Fruit fly (Drosophila melanogaster) whole organism, embryonic: ENCODE measurements around the gene Ufd4.

ENCODE experiments used
- ATbp ChIP-seq: fragments of 200-800 bp; sonication (Bioruptor generic); optimal IDR thresholded peaks from 2 replicates; lab custom pipeline; 2017; ENCODE audit warnings: missing biosample characterization, mild to moderate bottlenecking, missing genetic modification characterization, missing genetic modification reagents
- C15 ChIP-seq: fragments of 200-800 bp; sonication (Bioruptor generic); IDR thresholded peaks from 3 replicates; pipeline ENCODE4 v1.3.6; 2022; ENCODE audit warnings: missing biosample characterization, missing genetic modification characterization
- CG11398 ChIP-seq: fragments of 200-800 bp; sonication (Bioruptor generic); optimal IDR thresholded peaks from 2 replicates; lab custom pipeline; 2016; ENCODE audit warnings: missing biosample characterization, missing genetic modification characterization
- CG12104 ChIP-seq: fragments of 200-800 bp; sonication (Bioruptor generic); optimal IDR thresholded peaks from 3 replicates; lab custom pipeline; 2016; ENCODE audit warnings: missing biosample characterization, missing genetic modification characterization
- CG13894 ChIP-seq: fragments of 200-800 bp; sonication (Bioruptor generic); optimal IDR thresholded peaks from 3 replicates; lab custom pipeline; 2018; ENCODE audit warnings: missing biosample characterization, mild to moderate bottlenecking, missing genetic modification characterization, moderate library complexity
- CG15073 ChIP-seq: fragments of 200-800 bp; sonication (Bioruptor generic); optimal IDR thresholded peaks from 2 replicates; lab custom pipeline; 2016; ENCODE audit warnings: missing biosample characterization, missing genetic modification characterization
- CG15269 ChIP-seq: fragments of 200-800 bp; sonication (Bioruptor generic); optimal IDR thresholded peaks from 2 replicates; lab custom pipeline; 2018; ENCODE audit warnings: missing biosample characterization, mild to moderate bottlenecking, missing genetic modification characterization, moderate library complexity
- CG16779 ChIP-seq: fragments of 200-800 bp; sonication (Bioruptor generic); IDR thresholded peaks from 2 replicates; pipeline ENCODE4 v1.3.6; 2022; ENCODE audit warnings: missing biosample characterization, missing genetic modification characterization
- CG17802 ChIP-seq: fragments of 200-800 bp; sonication (Bioruptor generic); optimal IDR thresholded peaks from 2 replicates; lab custom pipeline; 2018; ENCODE audit warnings: missing biosample characterization, mild to moderate bottlenecking, missing genetic modification characterization, moderate library complexity
- CG18262 ChIP-seq: fragments of 200-800 bp; optimal IDR thresholded peaks from 3 replicates; lab custom pipeline; 2019; ENCODE audit warnings: missing biosample characterization, mild to moderate bottlenecking, missing genetic modification characterization, moderate library complexity
- CG18599 ChIP-seq: fragments of 200-800 bp; sonication (Bioruptor generic); optimal IDR thresholded peaks from 3 replicates; lab custom pipeline; 2017; ENCODE audit warnings: missing biosample characterization, missing genetic modification characterization, mild to moderate bottlenecking, moderate library complexity, missing genetic modification reagents
- CG2889 ChIP-seq: fragments of 200-800 bp; sonication (Bioruptor generic); IDR thresholded peaks from 3 replicates; pipeline ENCODE4 v1.3.6; 2022; ENCODE audit warnings: missing biosample characterization, missing genetic modification characterization
- CG3281 ChIP-seq: fragments of 200-800 bp; sonication (Bioruptor generic); optimal IDR thresholded peaks from 3 replicates; lab custom pipeline; 2017; ENCODE audit warnings: missing biosample characterization, mild to moderate bottlenecking, missing genetic modification characterization
- CG3847 ChIP-seq: fragments of 200-800 bp; sonication (Bioruptor generic); IDR thresholded peaks from 2 replicates; pipeline ENCODE4 v1.3.6; 2022; ENCODE audit warnings: missing biosample characterization, missing genetic modification characterization
- CG4282 ChIP-seq: fragments of 200-800 bp; sonication (Bioruptor generic); optimal IDR thresholded peaks from 2 replicates; lab custom pipeline; 2016; ENCODE audit warnings: missing biosample characterization, missing genetic modification characterization
- CG4404 ChIP-seq: fragments of 200-800 bp; sonication (Bioruptor generic); IDR thresholded peaks from 2 replicates; pipeline ENCODE4 v1.3.6; 2022; ENCODE audit warnings: missing biosample characterization, missing genetic modification characterization
- CG4424 ChIP-seq: fragments of 200-800 bp; sonication (Bioruptor generic); optimal IDR thresholded peaks from 3 replicates; lab custom pipeline; 2016; ENCODE audit warnings: missing biosample characterization, missing genetic modification characterization
- CG4707 ChIP-seq: fragments of 200-800 bp; sonication (Bioruptor generic); optimal IDR thresholded peaks from 2 replicates; lab custom pipeline; 2018; ENCODE audit warnings: missing biosample characterization, mild to moderate bottlenecking, missing genetic modification characterization, moderate library complexity
- CG6254 ChIP-seq: fragments of 200-800 bp; sonication (Bioruptor generic); optimal IDR thresholded peaks from 3 replicates; lab custom pipeline; 2017; ENCODE audit warnings: mild to moderate bottlenecking, missing biosample characterization, missing genetic modification reagents, missing genetic modification characterization
- CG7987 ChIP-seq: fragments of 200-800 bp; sonication (Bioruptor generic); optimal IDR thresholded peaks from 2 replicates; lab custom pipeline; 2018; ENCODE audit warnings: missing biosample characterization, mild to moderate bottlenecking, missing genetic modification characterization, moderate library complexity
- CG9727 ChIP-seq: fragments of 200-800 bp; sonication (Bioruptor generic); optimal IDR thresholded peaks from 3 replicates; lab custom pipeline; 2017; ENCODE audit warnings: missing biosample characterization, mild to moderate bottlenecking, missing genetic modification characterization
- D19B ChIP-seq: fragments of 200-800 bp; sonication (Bioruptor generic); optimal IDR thresholded peaks from 2 replicates; lab custom pipeline; 2017; ENCODE audit warnings: missing biosample characterization, mild to moderate bottlenecking, missing genetic modification characterization
- Dbx ChIP-seq: fragments of 200-800 bp; sonication (Bioruptor generic); IDR thresholded peaks from 3 replicates; pipeline ENCODE4 v1.3.6; 2022; ENCODE audit warnings: missing biosample characterization, missing genetic modification characterization
- Deaf1 ChIP-seq: fragments of 200-800 bp; optimal IDR thresholded peaks from 3 replicates; lab custom pipeline; 2019; ENCODE audit warnings: missing biosample characterization, mild to moderate bottlenecking, missing genetic modification characterization, moderate library complexity
- E2f1 ChIP-seq: fragments of 200-800 bp; sonication (Bioruptor generic); IDR thresholded peaks from 2 replicates; pipeline ENCODE4 v1.3.6; 2022; ENCODE audit warnings: missing biosample characterization, missing genetic modification characterization
- Fer2 ChIP-seq: fragments of 200-800 bp; sonication (Bioruptor generic); optimal IDR thresholded peaks from 2 replicates; lab custom pipeline; 2018; ENCODE audit warnings: missing biosample characterization, mild to moderate bottlenecking, missing genetic modification characterization, moderate library complexity
- Gug ChIP-seq: fragments of 200-800 bp; sonication (Bioruptor generic); IDR thresholded peaks from 4 replicates; pipeline ENCODE4 v1.3.6; 2022; ENCODE audit warnings: missing biosample characterization, missing genetic modification characterization
- HLH3B ChIP-seq: fragments of 200-800 bp; sonication (Bioruptor generic); IDR thresholded peaks from 2 replicates; pipeline ENCODE4 v1.3.6; 2022; ENCODE audit warnings: missing biosample characterization, missing genetic modification characterization
- HLH54F ChIP-seq: fragments of 200-800 bp; sonication (Bioruptor generic); optimal IDR thresholded peaks from 3 replicates; lab custom pipeline; 2016; ENCODE audit warnings: missing biosample characterization, missing genetic modification characterization
- Jarid2 ChIP-seq: fragments of 200-800 bp; sonication (Bioruptor generic); optimal IDR thresholded peaks from 3 replicates; lab custom pipeline; 2017; ENCODE audit warnings: mild to moderate bottlenecking, missing biosample characterization, missing genetic modification reagents, missing genetic modification characterization
- NfI ChIP-seq: fragments of 200-800 bp; sonication (Bioruptor generic); optimal IDR thresholded peaks from 3 replicates; lab custom pipeline; 2018; ENCODE audit warnings: missing biosample characterization, mild to moderate bottlenecking, missing genetic modification characterization, moderate library complexity
- Oli ChIP-seq: fragments of 200-800 bp; sonication (Bioruptor generic); optimal IDR thresholded peaks from 2 replicates; lab custom pipeline; 2018; ENCODE audit warnings: missing biosample characterization, mild to moderate bottlenecking, missing genetic modification characterization, moderate library complexity
- Ptx1 ChIP-seq: fragments of 200-800 bp; sonication (Bioruptor generic); IDR thresholded peaks from 2 replicates; pipeline ENCODE4 v1.3.6; 2022; ENCODE audit warnings: missing biosample characterization, missing genetic modification characterization
- Xrp1 ChIP-seq: fragments of 200-800 bp; sonication (Bioruptor generic); IDR thresholded peaks from 2 replicates; pipeline ENCODE4 v1.3.6; 2022; ENCODE audit warnings: missing biosample characterization, missing genetic modification characterization
- YL-1 ChIP-seq: fragments of 200-800 bp; sonication (Bioruptor generic); optimal IDR thresholded peaks from 3 replicates; lab custom pipeline; 2017; ENCODE audit warnings: missing biosample characterization, mild to moderate bottlenecking, missing genetic modification characterization
- btn ChIP-seq: fragments of 200-800 bp; sonication (Bioruptor generic); optimal IDR thresholded peaks from 2 replicates; lab custom pipeline; 2016; ENCODE audit warnings: missing biosample characterization, missing genetic modification characterization
- chif ChIP-seq, 2 experiments: fragments of 200-800 bp; sonication (Bioruptor generic); optimal IDR thresholded peaks; 3 replicates each; lab custom pipeline; 2016; ENCODE audit warnings: missing biosample characterization in 2 of 2, missing genetic modification characterization in 2 of 2
- dysf ChIP-seq: fragments of 200-800 bp; sonication (Bioruptor generic); IDR thresholded peaks from 3 replicates; pipeline ENCODE4 v1.3.6; 2022; ENCODE audit warnings: missing biosample characterization, missing genetic modification characterization
- emc ChIP-seq: fragments of 200-800 bp; sonication (Bioruptor generic); optimal IDR thresholded peaks from 2 replicates; lab custom pipeline; 2016; ENCODE audit warnings: missing biosample characterization, missing genetic modification characterization
- gt ChIP-seq: fragments of 200-800 bp; sonication (Bioruptor generic); IDR thresholded peaks from 2 replicates; pipeline ENCODE4 v1.3.6; 2022; ENCODE audit warnings: missing biosample characterization, missing genetic modification characterization
- klu ChIP-seq: fragments of 200-800 bp; sonication (Bioruptor generic); IDR thresholded peaks from 2 replicates; pipeline ENCODE4 v1.3.6; 2022; ENCODE audit warnings: missing biosample characterization, missing genetic modification characterization
- nom ChIP-seq: fragments of 200-800 bp; sonication (Bioruptor generic); optimal IDR thresholded peaks from 2 replicates; lab custom pipeline; 2017; ENCODE audit warnings: missing biosample characterization, missing genetic modification characterization, mild to moderate bottlenecking, moderate library complexity, missing genetic modification reagents
- pb ChIP-seq: fragments of 200-800 bp; sonication (Bioruptor generic); optimal IDR thresholded peaks from 3 replicates; lab custom pipeline; 2016; ENCODE audit warnings: missing biosample characterization, missing genetic modification characterization
- psq ChIP-seq: fragments of 200-800 bp; sonication (Bioruptor generic); optimal IDR thresholded peaks from 2 replicates; lab custom pipeline; 2017; ENCODE audit warnings: missing biosample characterization, missing genetic modification characterization
- pzg ChIP-seq: fragments of 200-800 bp; sonication (Bioruptor generic); optimal IDR thresholded peaks from 3 replicates; lab custom pipeline; 2018; ENCODE audit warnings: missing biosample characterization, mild to moderate bottlenecking, missing genetic modification characterization, moderate library complexity
- scrt ChIP-seq: fragments of 200-800 bp; sonication (Bioruptor generic); optimal IDR thresholded peaks from 2 replicates; lab custom pipeline; 2018; ENCODE audit warnings: missing biosample characterization, mild to moderate bottlenecking, missing genetic modification characterization, moderate library complexity
- sob ChIP-seq: fragments of 200-800 bp; sonication (Bioruptor generic); IDR thresholded peaks from 2 replicates; pipeline ENCODE4 v1.3.6; 2022; ENCODE audit warnings: missing biosample characterization, missing genetic modification characterization
- trem ChIP-seq: fragments of 200-800 bp; optimal IDR thresholded peaks from 3 replicates; lab custom pipeline; 2019; ENCODE audit warnings: missing biosample characterization, mild to moderate bottlenecking, missing genetic modification characterization, moderate library complexity
- trh ChIP-seq: fragments of 200-800 bp; sonication (Bioruptor generic); optimal IDR thresholded peaks from 2 replicates; lab custom pipeline; 2016; ENCODE audit warnings: missing biosample characterization, missing genetic modification characterization
- twi ChIP-seq: fragments of 200-800 bp; optimal IDR thresholded peaks from 2 replicates; lab custom pipeline; 2019; ENCODE audit warnings: missing biosample characterization, mild to moderate bottlenecking, missing genetic modification characterization, moderate library complexity

The Ufd4 gene

DNA sequence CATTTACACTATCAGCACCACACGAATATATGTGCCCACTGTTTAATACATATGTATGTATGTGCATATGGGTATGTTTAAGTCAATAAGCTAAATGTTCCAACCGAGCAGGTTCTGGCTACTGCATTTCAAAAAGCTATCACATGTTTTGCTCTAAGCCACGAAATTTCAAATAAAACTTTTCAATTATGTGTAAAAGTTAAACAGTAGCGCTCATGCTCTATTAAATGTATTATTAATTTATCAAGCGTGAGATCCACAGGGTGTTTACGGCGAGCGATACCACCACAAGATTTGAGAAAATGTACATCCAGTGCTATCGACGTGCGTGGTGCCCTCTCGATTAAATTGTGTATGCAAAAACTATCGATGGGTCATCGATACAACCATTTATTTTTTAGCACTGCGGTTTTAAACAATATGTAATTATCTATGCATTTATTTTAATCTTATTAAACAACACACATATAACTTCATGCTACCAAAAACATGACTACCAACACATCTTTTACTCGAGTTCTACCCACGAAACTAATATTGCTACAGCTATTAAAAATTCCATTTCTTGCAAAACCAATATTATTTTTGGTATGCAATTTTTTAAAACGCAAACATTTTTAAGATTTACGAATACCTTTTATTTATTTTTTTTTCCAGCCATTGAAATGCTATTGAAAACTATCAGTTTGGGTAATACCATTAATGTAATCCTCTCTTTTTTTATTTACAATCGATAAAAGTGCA lies 31.2 kb downstream of the Ufd4 start, which contains the start of gene Pten (continued):
- no peak for TF ChIP-seq CG16779 (GFP tag; lab: Robert Waterston, UW)
- TF ChIP-seq C15 (GFP tag; lab: Robert Waterston, UW), result 0 out of 3 replicates have a peak, but pooled peaks have one; percentile 33
- TF ChIP-seq CG4404 (GFP tag; lab: Robert Waterston, UW), result no peak
- TF ChIP-seq dysf (GFP tag; lab: Robert Waterston, UW), result no peak; the same call in 2 of the 3 replicates
- TF ChIP-seq pzg (GFP tag; lab: Kevin White, UChicago), result peak; percentile 83
- peak; percentile 50 for TF ChIP-seq D19B (GFP tag; lab: Kevin White, UChicago)
- TF ChIP-seq CG4707 (GFP tag; lab: Kevin White, UChicago), result peak; percentile 61
- peak; percentile 33 for TF ChIP-seq psq (GFP tag; lab: Kevin White, UChicago)
- peak; percentile 29 for TF ChIP-seq nom
- TF ChIP-seq Dbx (GFP tag; lab: Robert Waterston, UW), result peak; percentile 76; the same call in 2 of the 3 replicates
- TF ChIP-seq Jarid2 (GFP tag; lab: Kevin White, UChicago), result no peak
- TF ChIP-seq Gug (GFP tag; lab: Robert Waterston, UW), result no peak; the same call in 3 of the 4 replicates
- TF ChIP-seq CG9727 (GFP tag; lab: Kevin White, UChicago), result peak; percentile 90
- TF ChIP-seq btn (GFP tag; lab: Kevin White, UChicago), result peak; percentile 23
- peak; percentile 61 for TF ChIP-seq trem (tag; lab: Kevin White, UChicago)
- peak; percentile 84 for TF ChIP-seq CG18262 (tag; lab: Kevin White, UChicago)
- no peak for TF ChIP-seq CG4282
- TF ChIP-seq CG17802 (tag; lab: Kevin White, UChicago), result peak; percentile 28
- peak; percentile 51 for TF ChIP-seq HLH54F
- TF ChIP-seq chif (GFP tag; optimal IDR thresholded peaks at IDR 0.05; lab: Kevin White, UChicago), result peak; percentile 26 to 43
- peak; percentile 82 for TF ChIP-seq CG4424 (GFP tag; lab: Kevin White, UChicago)
- TF ChIP-seq pb (GFP tag; lab: Kevin White, UChicago), result peak; percentile 31
- no peak for TF ChIP-seq Deaf1 (tag; lab: Kevin White, UChicago)
- no peak for TF ChIP-seq E2f1
- peak; percentile 79 for TF ChIP-seq CG12104 (GFP tag; lab: Kevin White, UChicago)
- peak; percentile 16 for TF ChIP-seq trh (GFP tag; lab: Kevin White, UChicago)
- peak; percentile 7 for TF ChIP-seq emc
- no peak for TF ChIP-seq CG15073 (GFP tag; lab: Kevin White, UChicago)
- no peak for TF ChIP-seq CG3847
- TF ChIP-seq Oli (tag; lab: Kevin White, UChicago), result no peak
- TF ChIP-seq gt (GFP tag; lab: Robert Waterston, UW), result no peak
- TF ChIP-seq ATbp (GFP tag; lab: Kevin White, UChicago), result no peak
- TF ChIP-seq CG6254 (GFP tag; lab: Kevin White, UChicago), result peak; percentile 100
- TF ChIP-seq HLH3B (GFP tag; lab: Robert Waterston, UW), result no peak
- TF ChIP-seq CG18599, result no peak
- TF ChIP-seq Fer2, result peak; percentile 14
- peak; percentile 59 for TF ChIP-seq CG3281 (GFP tag; lab: Kevin White, UChicago)
- no peak for TF ChIP-seq twi (tag; lab: Kevin White, UChicago)
- 0 out of 2 replicates have a peak, but pooled peaks have one; percentile 54 for TF ChIP-seq sob (GFP tag; lab: Robert Waterston, UW)
- no peak for TF ChIP-seq CG2889 (GFP tag; lab: Robert Waterston, UW)
- no peak for TF ChIP-seq CG15269 (tag; lab: Kevin White, UChicago)
- peak; percentile 79 for TF ChIP-seq YL-1 (GFP tag; lab: Kevin White, UChicago)
- no peak for TF ChIP-seq klu (GFP tag; lab: Robert Waterston, UW)
- no peak for TF ChIP-seq Ptx1
- no peak for TF ChIP-seq CG7987 (GFP tag; lab: Kevin White, UChicago)
- no peak for TF ChIP-seq CG13894
- peak; percentile 49 for TF ChIP-seq CG11398 (GFP tag; lab: Kevin White, UChicago)
- peak; percentile 73 for TF ChIP-seq Xrp1 (GFP tag; lab: Robert Waterston, UW)
- peak; percentile 80 for TF ChIP-seq scrt (GFP tag; lab: Kevin White, UChicago)
- TF ChIP-seq NfI (GFP tag; lab: Kevin White, UChicago), result peak; percentile 64
